Worm (Caenorhabditis elegans) whole organism, L2 larva: ENCODE data around the gene R04D3.3.
"Not testable (repeated sequence)": the region's sequence is repeated elsewhere in the genome, so short reads cannot be mapped to it uniquely, and the experiment has no call there.

Experiments used
- R02D3.7 ChIP-seq: fragments of 150-350 bp; optimal IDR thresholded peaks from 2 replicates; lab custom pipeline; 2014; ENCODE audit warnings: missing biosample characterization, missing genetic modification characterization
- ceh-16 ChIP-seq: fragments of 150-350 bp; optimal IDR thresholded peaks from 2 replicates; lab custom pipeline; 2014; ENCODE audit warnings: missing biosample characterization, missing genetic modification characterization
- elt-3 ChIP-seq: sonication (generic microtip); optimal IDR thresholded peaks from 2 replicates; lab custom pipeline; 2017; ENCODE audit warnings: missing biosample characterization, missing genetic modification characterization
- lin-11 ChIP-seq: fragments of 150-350 bp; sonication (generic microtip); optimal IDR thresholded peaks from 2 replicates; lab custom pipeline; 2014; ENCODE audit warnings: missing biosample characterization, missing genetic modification characterization, inconsistent platforms, mixed read lengths
- nhr-21 ChIP-seq: fragments of 150-350 bp; optimal IDR thresholded peaks from 2 replicates; lab custom pipeline; 2014; ENCODE audit warnings: missing biosample characterization, missing genetic modification characterization
- sma-9 ChIP-seq, 2 experiments: fragments of 150-350 bp in 1 of 2; sonication (generic microtip) in 1 of 2; optimal IDR thresholded peaks; 2 replicates each; lab custom pipeline; 2014 to 2016; ENCODE audit warnings: missing genetic modification characterization in 2 of 2, mild to moderate bottlenecking in 1 of 2, missing biosample characterization in 1 of 2, missing compliant biosample characterization in 1 of 2, missing genetic modification reagents in 1 of 2, moderate library complexity in 1 of 2
- unc-39 ChIP-seq: fragments of 150-350 bp; optimal IDR thresholded peaks from 2 replicates; lab custom pipeline; 2014; ENCODE audit warnings: missing biosample characterization, missing genetic modification characterization
- unc-55 ChIP-seq: fragments of 150-350 bp; sonication (generic microtip); optimal IDR thresholded peaks from 3 replicates; lab custom pipeline; 2014; ENCODE audit warnings: missing biosample characterization, missing genetic modification reagents, missing genetic modification characterization
- unc-62 ChIP-seq: fragments of 150-350 bp; optimal IDR thresholded peaks from 2 replicates; lab custom pipeline; 2014; ENCODE audit warnings: missing biosample characterization, missing genetic modification reagents, missing genetic modification characterization
- ztf-4 ChIP-seq: fragments of 150-350 bp; optimal IDR thresholded peaks from 2 replicates; lab custom pipeline; 2014; ENCODE audit warnings: missing biosample characterization, missing genetic modification characterization

DNA sequence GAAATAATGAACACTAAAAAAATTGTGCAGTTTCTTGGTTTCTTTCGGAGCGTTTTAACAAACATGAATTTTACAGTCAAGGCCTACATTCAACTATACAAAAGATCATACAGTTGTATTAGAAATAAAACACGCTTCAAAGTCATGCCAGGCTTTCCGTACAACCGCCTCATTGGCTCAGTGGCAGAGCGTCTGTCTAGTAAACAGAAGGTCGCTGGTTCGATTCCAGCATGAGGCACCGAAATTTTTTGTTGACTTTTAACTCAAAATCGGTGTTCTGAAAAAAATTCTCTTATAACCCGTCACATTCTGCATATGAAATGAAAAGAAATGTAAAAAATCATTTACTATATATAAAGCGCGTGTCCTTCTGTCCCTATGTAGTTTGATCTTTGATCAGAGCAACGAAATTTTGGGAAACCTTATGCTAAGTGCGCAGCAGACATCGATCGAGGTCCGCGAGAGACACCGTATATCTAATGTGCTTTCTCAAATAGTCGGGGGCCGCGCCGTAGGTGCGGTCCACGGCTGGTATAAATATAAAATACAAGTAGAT, 29.3 kb downstream of the R04D3.3 start:
- not testable (repeated sequence) for TF ChIP-seq R02D3.7 (tag; lab: Kevin White, UChicago); ztf-4 (tag; lab: Kevin White, UChicago); ceh-16 (tag; lab: Kevin White, UChicago); unc-39 (tag; lab: Kevin White, UChicago); nhr-21 (tag; lab: Kevin White, UChicago); unc-55 (GFP tag; lab: Kevin White, UChicago); elt-3 (tag; lab: Kevin White, UChicago); lin-11 (tag; lab: Kevin White, UChicago); sma-9 (GFP tag; optimal IDR thresholded peaks at IDR 0.05; lab: Kevin White, UChicago); sma-9 (tag; optimal IDR thresholded peaks at IDR 0.05; lab: Kevin White, UChicago); unc-62
